Fruit fly (Drosophila melanogaster) whole organism, embryonic: ENCODE measurements around the gene ArgRS-m.

ENCODE experiments used
- Atf-2 ChIP-seq: fragments of 200-800 bp; sonication (Bioruptor generic); optimal IDR thresholded peaks from 2 replicates; lab custom pipeline; 2016; ENCODE audit warnings: missing biosample characterization, missing genetic modification characterization
- C15 ChIP-seq: fragments of 200-800 bp; sonication (Bioruptor generic); IDR thresholded peaks from 3 replicates; pipeline ENCODE4 v1.3.6; 2022; ENCODE audit warnings: missing biosample characterization, missing genetic modification characterization
- CG10209 ChIP-seq: fragments of 200-800 bp; sonication (Bioruptor generic); optimal IDR thresholded peaks from 3 replicates; lab custom pipeline; 2017; ENCODE audit warnings: missing biosample characterization, mild to moderate bottlenecking, missing genetic modification characterization, missing genetic modification reagents
- CG10321 ChIP-seq: fragments of 200-800 bp; sonication (Bioruptor generic); IDR thresholded peaks from 2 replicates; pipeline ENCODE4 v1.3.6; 2022; ENCODE audit warnings: missing biosample characterization, missing genetic modification characterization
- CG10431 ChIP-seq: fragments of 200-800 bp; sonication (Bioruptor generic); optimal IDR thresholded peaks from 3 replicates; lab custom pipeline; 2018; ENCODE audit warnings: missing biosample characterization, mild to moderate bottlenecking, missing genetic modification characterization
- CG10462 ChIP-seq: fragments of 200-800 bp; sonication (Bioruptor generic); optimal IDR thresholded peaks from 2 replicates; lab custom pipeline; 2016; ENCODE audit warnings: missing biosample characterization, missing genetic modification characterization
- CG10565 ChIP-seq: fragments of 200-800 bp; sonication (Bioruptor generic); optimal IDR thresholded peaks from 3 replicates; lab custom pipeline; 2016; ENCODE audit warnings: missing biosample characterization, mild to moderate bottlenecking, missing genetic modification characterization
- CG10959 ChIP-seq: fragments of 200-800 bp; sonication (Bioruptor generic); IDR thresholded peaks from 2 replicates; pipeline ENCODE4 v1.3.6; 2022; ENCODE audit warnings: missing biosample characterization, missing genetic modification characterization
- CG11504 ChIP-seq: fragments of 200-800 bp; sonication (Bioruptor generic); optimal IDR thresholded peaks from 3 replicates; lab custom pipeline; 2019; ENCODE audit warnings: missing biosample characterization, mild to moderate bottlenecking, missing genetic modification characterization, moderate library complexity
- CG12219 ChIP-seq: fragments of 200-800 bp; sonication (Bioruptor generic); optimal IDR thresholded peaks from 3 replicates; lab custom pipeline; 2018; ENCODE audit warnings: missing biosample characterization, mild to moderate bottlenecking, missing genetic modification characterization
- CG12299 ChIP-seq: fragments of 200-800 bp; sonication (Bioruptor generic); optimal IDR thresholded peaks from 2 replicates; lab custom pipeline; 2018; ENCODE audit warnings: missing biosample characterization, mild to moderate bottlenecking, missing genetic modification characterization
- CG12942 ChIP-seq: fragments of 200-800 bp; sonication (Bioruptor generic); optimal IDR thresholded peaks from 3 replicates; lab custom pipeline; 2016; ENCODE audit warnings: missing biosample characterization, missing genetic modification characterization
- CG13296 ChIP-seq: fragments of 200-800 bp; sonication (Bioruptor generic); optimal IDR thresholded peaks from 3 replicates; lab custom pipeline; 2018; ENCODE audit warnings: missing biosample characterization, mild to moderate bottlenecking, missing genetic modification characterization
- CG13775 ChIP-seq: fragments of 200-800 bp; sonication (Bioruptor generic); optimal IDR thresholded peaks from 3 replicates; lab custom pipeline; 2017; ENCODE audit warnings: missing biosample characterization, mild to moderate bottlenecking, missing genetic modification characterization
- CG14441 ChIP-seq: fragments of 200-800 bp; sonication (Bioruptor generic); IDR thresholded peaks from 2 replicates; pipeline ENCODE4 v1.3.6; 2022; ENCODE audit warnings: missing biosample characterization, missing genetic modification characterization
- CG15269 ChIP-seq: fragments of 200-800 bp; sonication (Bioruptor generic); optimal IDR thresholded peaks from 2 replicates; lab custom pipeline; 2018; ENCODE audit warnings: missing biosample characterization, mild to moderate bottlenecking, missing genetic modification characterization, moderate library complexity
- CG1602 ChIP-seq: fragments of 200-800 bp; sonication (Bioruptor generic); optimal IDR thresholded peaks from 3 replicates; lab custom pipeline; 2016; ENCODE audit warnings: missing biosample characterization, missing genetic modification characterization
- CG18599 ChIP-seq: fragments of 200-800 bp; sonication (Bioruptor generic); optimal IDR thresholded peaks from 3 replicates; lab custom pipeline; 2017; ENCODE audit warnings: missing biosample characterization, missing genetic modification characterization, mild to moderate bottlenecking, moderate library complexity, missing genetic modification reagents
- CG4360 ChIP-seq: fragments of 200-800 bp; sonication (Bioruptor generic); IDR thresholded peaks from 2 replicates; pipeline ENCODE4 v1.3.6; 2022; ENCODE audit warnings: missing biosample characterization, missing genetic modification characterization
- CG5953 ChIP-seq: fragments of 200-800 bp; sonication (Bioruptor generic); IDR thresholded peaks from 2 replicates; pipeline ENCODE4 v1.3.6; 2022; ENCODE audit warnings: missing biosample characterization, missing genetic modification characterization
- CG6654 ChIP-seq: fragments of 200-800 bp; sonication (Bioruptor generic); optimal IDR thresholded peaks from 2 replicates; lab custom pipeline; 2017; ENCODE audit warnings: missing biosample characterization, mild to moderate bottlenecking, missing genetic modification characterization
- CG6689 ChIP-seq: fragments of 200-800 bp; sonication (Bioruptor generic); IDR thresholded peaks from 2 replicates; pipeline ENCODE4 v1.3.6; 2022; ENCODE audit warnings: missing biosample characterization, missing genetic modification characterization
- CG7357 ChIP-seq: fragments of 200-800 bp; sonication (Bioruptor generic); IDR thresholded peaks from 3 replicates; pipeline ENCODE4 v1.3.6; 2022; ENCODE audit warnings: missing biosample characterization, missing genetic modification characterization
- CG9797 ChIP-seq: fragments of 200-800 bp; sonication (Bioruptor generic); optimal IDR thresholded peaks from 3 replicates; lab custom pipeline; 2018; ENCODE audit warnings: missing biosample characterization, mild to moderate bottlenecking, missing genetic modification characterization
- CTCF ChIP-seq: fragments of 200-800 bp; sonication (Bioruptor generic); optimal IDR thresholded peaks from 2 replicates; lab custom pipeline; 2017; ENCODE audit warnings: missing biosample characterization, mild to moderate bottlenecking, missing genetic modification characterization, moderate library complexity
- CkIIα-i1 ChIP-seq: fragments of 200-800 bp; sonication (Bioruptor generic); IDR thresholded peaks from 2 replicates; pipeline ENCODE4 v1.3.6; 2022; ENCODE audit warnings: missing biosample characterization, missing genetic modification characterization
- Fer3 ChIP-seq: fragments of 200-800 bp; sonication (Bioruptor generic); optimal IDR thresholded peaks from 2 replicates; lab custom pipeline; 2018; ENCODE audit warnings: missing biosample characterization, mild to moderate bottlenecking, missing genetic modification characterization, moderate library complexity
- Kr ChIP-seq: fragments of 200-800 bp; sonication (Bioruptor generic); optimal IDR thresholded peaks from 2 replicates; lab custom pipeline; 2017; ENCODE audit warnings: missing biosample characterization, mild to moderate bottlenecking, missing genetic modification characterization
- Lhr ChIP-seq: fragments of 200-800 bp; sonication (Bioruptor generic); optimal IDR thresholded peaks from 3 replicates; lab custom pipeline; 2017; ENCODE audit warnings: mild to moderate bottlenecking, missing biosample characterization, missing genetic modification reagents, missing genetic modification characterization
- Meics ChIP-seq: fragments of 200-800 bp; sonication (Bioruptor generic); optimal IDR thresholded peaks from 2 replicates; lab custom pipeline; 2017; ENCODE audit warnings: missing biosample characterization, mild to moderate bottlenecking, missing genetic modification characterization
- Oli ChIP-seq: fragments of 200-800 bp; sonication (Bioruptor generic); optimal IDR thresholded peaks from 2 replicates; lab custom pipeline; 2018; ENCODE audit warnings: missing biosample characterization, mild to moderate bottlenecking, missing genetic modification characterization, moderate library complexity
- Sry-β ChIP-seq: fragments of 200-800 bp; sonication (Bioruptor generic); optimal IDR thresholded peaks from 2 replicates; lab custom pipeline; 2018; ENCODE audit warnings: missing biosample characterization, mild to moderate bottlenecking, missing genetic modification characterization, moderate library complexity
- TFAM ChIP-seq: fragments of 200-800 bp; sonication (Bioruptor generic); optimal IDR thresholded peaks from 2 replicates; lab custom pipeline; 2017; ENCODE audit warnings: missing biosample characterization, missing genetic modification characterization, inconsistent platforms
- Trl ChIP-seq, 3 experiments: fragments of >200 bp in 2 of 3; fragments of 200-800 bp in 1 of 3; sonication (Bioruptor generic) in 1 of 3; optimal IDR thresholded peaks; 2 replicates in 1 of 3; 3 replicates in 2 of 3; lab custom pipeline; 2016 to 2017; ENCODE audit warnings: missing biosample characterization in 1 of 3, missing genetic modification characterization in 1 of 3
- al ChIP-seq: fragments of 200-800 bp; sonication (Bioruptor generic); IDR thresholded peaks from 2 replicates; pipeline ENCODE4 v1.3.6; 2022; ENCODE audit warnings: missing biosample characterization, missing genetic modification characterization
- ash1 ChIP-seq: fragments of 200-800 bp; sonication (Bioruptor generic); optimal IDR thresholded peaks from 2 replicates; lab custom pipeline; 2018; ENCODE audit warnings: missing biosample characterization, mild to moderate bottlenecking, missing genetic modification characterization
- crp ChIP-seq, 2 experiments: fragments of 200-800 bp; sonication (Bioruptor generic); optimal IDR thresholded peaks; 2 replicates in 1 of 2; 3 replicates in 1 of 2; lab custom pipeline; 2017; ENCODE audit warnings: missing biosample characterization in 2 of 2, missing genetic modification characterization in 2 of 2, mild to moderate bottlenecking in 1 of 2, moderate library complexity in 1 of 2
- dmrt99B ChIP-seq: fragments of 200-800 bp; sonication (Bioruptor generic); optimal IDR thresholded peaks from 2 replicates; lab custom pipeline; 2018; ENCODE audit warnings: missing biosample characterization, mild to moderate bottlenecking, missing genetic modification characterization, moderate library complexity
- fd3F ChIP-seq: fragments of 200-800 bp; sonication (Bioruptor generic); optimal IDR thresholded peaks from 2 replicates; lab custom pipeline; 2018; ENCODE audit warnings: missing biosample characterization, mild to moderate bottlenecking, missing genetic modification characterization, moderate library complexity
- hb ChIP-seq: fragments of 200-800 bp; sonication (Bioruptor generic); IDR thresholded peaks from 3 replicates; pipeline ENCODE4 v1.3.6; 2022; ENCODE audit warnings: missing biosample characterization, missing genetic modification characterization; ENCODE audit not compliant: partially characterized antibody
- hbn ChIP-seq: fragments of 200-800 bp; sonication (Bioruptor generic); IDR thresholded peaks from 2 replicates; pipeline ENCODE4 v1.3.6; 2022; ENCODE audit warnings: missing biosample characterization, missing genetic modification characterization; ENCODE audit not compliant: partially characterized antibody
- her ChIP-seq: fragments of 200-800 bp; sonication (Bioruptor generic); optimal IDR thresholded peaks from 2 replicates; lab custom pipeline; 2016; ENCODE audit warnings: missing biosample characterization, missing genetic modification characterization
- ind ChIP-seq: fragments of 200-800 bp; sonication (Bioruptor generic); optimal IDR thresholded peaks from 3 replicates; lab custom pipeline; 2016; ENCODE audit warnings: missing biosample characterization, missing genetic modification characterization
- kay ChIP-seq: fragments of 200-800 bp; sonication (Bioruptor generic); optimal IDR thresholded peaks from 2 replicates; lab custom pipeline; 2016; ENCODE audit warnings: missing biosample characterization, missing genetic modification characterization
- luna ChIP-seq: fragments of 200-800 bp; sonication (Bioruptor generic); optimal IDR thresholded peaks from 2 replicates; lab custom pipeline; 2016; ENCODE audit warnings: missing biosample characterization, missing genetic modification characterization
- phol ChIP-seq: fragments of 200-800 bp; sonication (Bioruptor generic); optimal IDR thresholded peaks from 3 replicates; lab custom pipeline; 2018; ENCODE audit warnings: missing biosample characterization, mild to moderate bottlenecking, missing genetic modification characterization, moderate library complexity
- pros ChIP-seq: fragments of 200-800 bp; sonication (Bioruptor generic); optimal IDR thresholded peaks from 3 replicates; lab custom pipeline; 2019; ENCODE audit warnings: missing biosample characterization, mild to moderate bottlenecking, missing genetic modification characterization, moderate library complexity
- pum ChIP-seq: fragments of 200-800 bp; sonication (Bioruptor generic); optimal IDR thresholded peaks from 2 replicates; lab custom pipeline; 2016; ENCODE audit warnings: missing biosample characterization, missing genetic modification characterization
- sd ChIP-seq: fragments of 200-800 bp; sonication (Bioruptor generic); optimal IDR thresholded peaks from 3 replicates; lab custom pipeline; 2018; ENCODE audit warnings: missing biosample characterization, mild to moderate bottlenecking, missing genetic modification characterization, moderate library complexity
- shn ChIP-seq: fragments of 200-800 bp; sonication (Bioruptor generic); optimal IDR thresholded peaks from 3 replicates; lab custom pipeline; 2016; ENCODE audit warnings: missing biosample characterization, missing genetic modification characterization
- toy ChIP-seq: fragments of 200-800 bp; sonication (Bioruptor generic); IDR thresholded peaks from 2 replicates; pipeline ENCODE4 v1.3.6; 2022; ENCODE audit warnings: missing biosample characterization, missing genetic modification characterization
- tx ChIP-seq: fragments of 200-800 bp; sonication (Bioruptor generic); optimal IDR thresholded peaks from 2 replicates; lab custom pipeline; 2016; ENCODE audit warnings: missing biosample characterization, missing genetic modification characterization

The ArgRS-m gene

DNA sequence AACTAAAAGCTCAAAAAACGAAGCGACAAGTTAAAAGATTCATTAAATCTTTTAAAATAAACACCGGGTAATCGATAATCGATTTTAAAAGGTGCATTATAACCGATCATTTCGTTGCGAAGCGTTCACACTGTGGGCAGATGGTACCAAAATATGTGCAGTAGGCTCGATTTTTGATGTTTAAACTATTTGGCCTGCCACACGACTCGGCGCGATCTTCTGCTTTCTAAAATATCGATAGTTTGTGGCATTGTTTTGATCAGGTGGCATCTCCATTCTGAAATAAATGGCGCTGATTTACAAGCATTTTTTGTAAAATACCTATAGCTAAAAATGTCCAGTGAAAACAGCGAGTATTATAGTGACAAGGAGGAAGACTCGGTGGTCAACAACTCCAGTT, 33.4 kb downstream of the ArgRS-m start, which contains the start of the genes CG10445 and lds (continued):
- TF ChIP-seq CG9797 (GFP tag; lab: Kevin White, UChicago): peak; percentile 57
- no peak for TF ChIP-seq CG12219 (GFP tag; lab: Kevin White, UChicago)
- no peak for TF ChIP-seq al (GFP tag; lab: Robert Waterston, UW)
- TF ChIP-seq sd (tag; lab: Kevin White, UChicago): no peak
- peak; percentile 98 for TF ChIP-seq CG7357
- TF ChIP-seq CG5953 (GFP tag; lab: Robert Waterston, UW): no peak
- TF ChIP-seq fd3F (GFP tag; lab: Kevin White, UChicago): no peak
- no peak for TF ChIP-seq CG10431 (GFP tag; lab: Kevin White, UChicago)
- no peak for TF ChIP-seq Fer3 (tag; lab: Kevin White, UChicago)
- no peak for TF ChIP-seq pum (GFP tag; lab: Kevin White, UChicago)
- TF ChIP-seq Trl (optimal IDR thresholded peaks at IDR 0.05; lab: Kevin White, UChicago): no peak
- peak; percentile 5 for TF ChIP-seq Trl (GFP tag; optimal IDR thresholded peaks at IDR 0.05; lab: Kevin White, UChicago)
- no peak for TF ChIP-seq Meics (GFP tag; lab: Kevin White, UChicago)
- TF ChIP-seq CG15269 (tag; lab: Kevin White, UChicago): no peak
- TF ChIP-seq CG4360: no peak
- TF ChIP-seq tx (GFP tag; lab: Kevin White, UChicago): no peak
- TF ChIP-seq hb (GFP tag; lab: Robert Waterston, UW): peak; percentile 95
- no peak for TF ChIP-seq Oli (tag; lab: Kevin White, UChicago)
- no peak for TF ChIP-seq CkIIα-i1
- TF ChIP-seq CG11504: no peak
- TF ChIP-seq her (GFP tag; lab: Kevin White, UChicago): peak; percentile 1
- TF ChIP-seq Sry-β (GFP tag; lab: Kevin White, UChicago): no peak
- TF ChIP-seq CG10462: no peak
- TF ChIP-seq CG10321 (GFP tag; lab: Robert Waterston, UW): no peak
- no peak for TF ChIP-seq CG10209 (GFP tag; lab: Kevin White, UChicago)
- no peak for TF ChIP-seq toy (GFP tag; lab: Robert Waterston, UW)
- TF ChIP-seq CG13296 (GFP tag; lab: Kevin White, UChicago): no peak
- TF ChIP-seq dmrt99B (tag; lab: Kevin White, UChicago): no peak
- TF ChIP-seq CG12942: no peak
- no peak for TF ChIP-seq pros (GFP tag; lab: Kevin White, UChicago)
- no peak for TF ChIP-seq Kr
- TF ChIP-seq CG14441 (GFP tag; lab: Robert Waterston, UW): no peak
- peak; percentile 7 for TF ChIP-seq ind (GFP tag; lab: Kevin White, UChicago)
- TF ChIP-seq CG10959: no peak
- no peak for TF ChIP-seq luna (GFP tag; lab: Kevin White, UChicago)
- TF ChIP-seq CG12299: no peak
- TF ChIP-seq CTCF (GFP tag; lab: Kevin White, UChicago): peak; percentile 33
- no peak for TF ChIP-seq Atf-2
- TF ChIP-seq ash1: no peak
- no peak for TF ChIP-seq kay (GFP tag; lab: Kevin White, UChicago)
- TF ChIP-seq CG18599 (GFP tag; lab: Kevin White, UChicago): no peak
- TF ChIP-seq Lhr (GFP tag; lab: Kevin White, UChicago): peak; percentile 50
- TF ChIP-seq hbn (GFP tag; lab: Robert Waterston, UW): peak; percentile 79
- no peak for TF ChIP-seq CG1602
- TF ChIP-seq CG10565: no peak
- TF ChIP-seq TFAM: no peak
- no peak for TF ChIP-seq CG6689 (GFP tag; lab: Robert Waterston, UW)
- no peak for TF ChIP-seq C15 (GFP tag; lab: Robert Waterston, UW)
- TF ChIP-seq CG13775 (GFP tag; lab: Kevin White, UChicago): no peak
- TF ChIP-seq shn: no peak
- peak; percentile 95 for TF ChIP-seq phol (tag; lab: Kevin White, UChicago)
- no peak for TF ChIP-seq CG6654 (GFP tag; lab: Kevin White, UChicago)
- TF ChIP-seq crp (GFP tag; optimal IDR thresholded peaks at IDR 0.05; lab: Kevin White, UChicago): peak in 1 of 2 experiments; percentile 52
